Fruit fly (Drosophila melanogaster) whole organism, embryonic: Measurements from ENCODE around the gene Or82a.

Experiments used
- Adf1 ChIP-seq: fragments of 200-800 bp; sonication (Bioruptor generic); IDR thresholded peaks from 2 replicates; pipeline ENCODE4 v1.3.6; 2022; ENCODE audit warnings: missing biosample characterization, missing genetic modification characterization
- CG10366 ChIP-seq: fragments of 200-800 bp; sonication (Bioruptor generic); IDR thresholded peaks from 2 replicates; pipeline ENCODE4 v1.3.6; 2022; ENCODE audit warnings: missing biosample characterization, missing genetic modification characterization
- CG10543 ChIP-seq: fragments of 200-800 bp; sonication (Bioruptor generic); optimal IDR thresholded peaks from 3 replicates; lab custom pipeline; 2017; ENCODE audit warnings: missing biosample characterization, mild to moderate bottlenecking, missing genetic modification characterization, moderate library complexity
- CG10565 ChIP-seq: fragments of 200-800 bp; sonication (Bioruptor generic); optimal IDR thresholded peaks from 3 replicates; lab custom pipeline; 2016; ENCODE audit warnings: missing biosample characterization, mild to moderate bottlenecking, missing genetic modification characterization
- CG11456 ChIP-seq: fragments of 200-800 bp; sonication (Bioruptor generic); IDR thresholded peaks from 3 replicates; pipeline ENCODE4 v1.3.6; 2022; ENCODE audit warnings: missing biosample characterization, missing genetic modification characterization
- CG12744 ChIP-seq: fragments of 200-800 bp; sonication (Bioruptor generic); optimal IDR thresholded peaks from 2 replicates; lab custom pipeline; 2016; ENCODE audit warnings: missing biosample characterization, missing genetic modification characterization
- CG13894 ChIP-seq: fragments of 200-800 bp; sonication (Bioruptor generic); optimal IDR thresholded peaks from 3 replicates; lab custom pipeline; 2018; ENCODE audit warnings: missing biosample characterization, mild to moderate bottlenecking, missing genetic modification characterization, moderate library complexity
- CG16815 ChIP-seq: fragments of 200-800 bp; sonication (Bioruptor generic); optimal IDR thresholded peaks from 3 replicates; lab custom pipeline; 2017; ENCODE audit warnings: missing biosample characterization, mild to moderate bottlenecking, missing genetic modification characterization
- CG18764 ChIP-seq: fragments of 200-800 bp; sonication (Bioruptor generic); optimal IDR thresholded peaks from 3 replicates; lab custom pipeline; 2016; ENCODE audit warnings: missing biosample characterization, missing genetic modification characterization
- CG2199 ChIP-seq: fragments of 200-800 bp; sonication (Bioruptor generic); IDR thresholded peaks from 3 replicates; pipeline ENCODE4 v1.3.6; 2022; ENCODE audit warnings: missing biosample characterization, missing genetic modification characterization
- CG2889 ChIP-seq: fragments of 200-800 bp; sonication (Bioruptor generic); IDR thresholded peaks from 3 replicates; pipeline ENCODE4 v1.3.6; 2022; ENCODE audit warnings: missing biosample characterization, missing genetic modification characterization
- CG6175 ChIP-seq: fragments of 200-800 bp; sonication (Bioruptor generic); IDR thresholded peaks from 3 replicates; pipeline ENCODE4 v1.3.6; 2022; ENCODE audit warnings: missing biosample characterization, missing genetic modification characterization
- CG8290 ChIP-seq, 3 experiments: fragments of 200-800 bp; sonication (Bioruptor generic); optimal IDR thresholded peaks; 2 replicates each; lab custom pipeline; 2016 to 2019; ENCODE audit warnings: missing biosample characterization in 3 of 3, missing genetic modification characterization in 3 of 3, mild to moderate bottlenecking in 2 of 3, moderate library complexity in 1 of 3
- CG8765 ChIP-seq: fragments of 200-800 bp; sonication (Bioruptor generic); IDR thresholded peaks from 2 replicates; pipeline ENCODE4 v1.3.6; 2022; ENCODE audit warnings: missing biosample characterization, missing genetic modification characterization
- CG9215 ChIP-seq: fragments of 200-800 bp; sonication (Bioruptor generic); IDR thresholded peaks from 2 replicates; pipeline ENCODE4 v1.3.6; 2022; ENCODE audit warnings: missing biosample characterization, missing genetic modification characterization
- CG9932 ChIP-seq: fragments of 200-800 bp; sonication (Bioruptor generic); IDR thresholded peaks from 2 replicates; pipeline ENCODE4 v1.3.6; 2022; ENCODE audit warnings: missing biosample characterization, missing genetic modification characterization
- Deaf1 ChIP-seq: fragments of 200-800 bp; optimal IDR thresholded peaks from 3 replicates; lab custom pipeline; 2019; ENCODE audit warnings: missing biosample characterization, mild to moderate bottlenecking, missing genetic modification characterization, moderate library complexity
- E2f2 ChIP-seq: fragments of 200-800 bp; sonication (Bioruptor generic); IDR thresholded peaks from 2 replicates; pipeline ENCODE4 v1.3.6; 2022; ENCODE audit warnings: missing biosample characterization, missing genetic modification characterization
- ERR ChIP-seq: fragments of 200-800 bp; sonication (Bioruptor generic); optimal IDR thresholded peaks from 2 replicates; lab custom pipeline; 2016; ENCODE audit warnings: missing biosample characterization, missing genetic modification characterization
- Fer1 ChIP-seq: fragments of 200-800 bp; sonication (Bioruptor generic); optimal IDR thresholded peaks from 2 replicates; lab custom pipeline; 2017; ENCODE audit warnings: missing biosample characterization, mild to moderate bottlenecking, missing genetic modification characterization
- Gug ChIP-seq: fragments of 200-800 bp; sonication (Bioruptor generic); IDR thresholded peaks from 4 replicates; pipeline ENCODE4 v1.3.6; 2022; ENCODE audit warnings: missing biosample characterization, missing genetic modification characterization
- Hr51 ChIP-seq, 2 experiments: fragments of 200-800 bp; sonication (Bioruptor generic); optimal IDR thresholded peaks; 2 replicates in 1 of 2; 3 replicates in 1 of 2; lab custom pipeline; 2016 to 2018; ENCODE audit warnings: missing biosample characterization in 2 of 2, missing genetic modification characterization in 2 of 2, mild to moderate bottlenecking in 1 of 2, moderate library complexity in 1 of 2
- Med ChIP-seq: fragments of 200-800 bp; sonication (Bioruptor generic); peaks from one replicate; lab custom pipeline; 2016; ENCODE audit warnings: missing biosample characterization, missing genetic modification characterization, mild to moderate bottlenecking, inconsistent platforms, moderate library complexity
- NC2α ChIP-seq: fragments of 200-800 bp; sonication (Bioruptor generic); optimal IDR thresholded peaks from 2 replicates; lab custom pipeline; 2016; ENCODE audit warnings: missing biosample characterization, missing genetic modification characterization
- Poxn ChIP-seq: fragments of 200-800 bp; sonication (Bioruptor generic); IDR thresholded peaks from 2 replicates; pipeline ENCODE4 v1.3.6; 2022; ENCODE audit warnings: missing biosample characterization, missing genetic modification characterization
- Trl ChIP-seq, 3 experiments: fragments of >200 bp in 2 of 3; fragments of 200-800 bp in 1 of 3; sonication (Bioruptor generic) in 1 of 3; optimal IDR thresholded peaks; 2 replicates in 1 of 3; 3 replicates in 2 of 3; lab custom pipeline; 2016 to 2017; ENCODE audit warnings: missing biosample characterization in 1 of 3, missing genetic modification characterization in 1 of 3
- abd-A ChIP-seq: fragments of 200-800 bp; sonication (Bioruptor generic); optimal IDR thresholded peaks from 3 replicates; lab custom pipeline; 2019; ENCODE audit warnings: missing biosample characterization, mild to moderate bottlenecking, missing genetic modification characterization, moderate library complexity
- chinmo ChIP-seq: fragments of 200-800 bp; sonication (Bioruptor generic); IDR thresholded peaks from 4 replicates; pipeline ENCODE4 v1.3.6; 2022; ENCODE audit warnings: missing biosample characterization, missing genetic modification characterization; ENCODE audit not compliant: partially characterized antibody
- crol ChIP-seq: fragments of 200-800 bp; sonication (Bioruptor generic); IDR thresholded peaks from 2 replicates; pipeline ENCODE4 v1.3.6; 2022; ENCODE audit warnings: missing biosample characterization, missing genetic modification characterization
- crp ChIP-seq, 2 experiments: fragments of 200-800 bp; sonication (Bioruptor generic); optimal IDR thresholded peaks; 2 replicates in 1 of 2; 3 replicates in 1 of 2; lab custom pipeline; 2017; ENCODE audit warnings: missing biosample characterization in 2 of 2, missing genetic modification characterization in 2 of 2, mild to moderate bottlenecking in 1 of 2, moderate library complexity in 1 of 2
- ewg ChIP-seq: fragments of 200-800 bp; sonication (Bioruptor generic); optimal IDR thresholded peaks from 3 replicates; lab custom pipeline; 2017; ENCODE audit warnings: mild to moderate bottlenecking, missing biosample characterization, missing genetic modification reagents, missing genetic modification characterization
- grn ChIP-seq: fragments of 200-800 bp; sonication (Bioruptor generic); optimal IDR thresholded peaks from 3 replicates; lab custom pipeline; 2017; ENCODE audit warnings: missing biosample characterization, missing genetic modification characterization
- kah ChIP-seq: fragments of 200-800 bp; sonication (Bioruptor generic); optimal IDR thresholded peaks from 2 replicates; lab custom pipeline; 2018; ENCODE audit warnings: missing biosample characterization, mild to moderate bottlenecking, missing genetic modification characterization
- lab ChIP-seq: fragments of 200-800 bp; sonication (Bioruptor generic); optimal IDR thresholded peaks from 3 replicates; lab custom pipeline; 2017; ENCODE audit warnings: missing biosample characterization, missing genetic modification characterization, mild to moderate bottlenecking, moderate library complexity, missing genetic modification reagents
- onecut ChIP-seq: fragments of 200-800 bp; sonication (Bioruptor generic); IDR thresholded peaks from 2 replicates; pipeline ENCODE4 v1.3.6; 2022; ENCODE audit warnings: missing biosample characterization, missing genetic modification characterization
- pfk ChIP-seq: fragments of 200-800 bp; sonication (Bioruptor generic); optimal IDR thresholded peaks from 2 replicates; lab custom pipeline; 2018; ENCODE audit warnings: missing biosample characterization, mild to moderate bottlenecking, missing genetic modification characterization, moderate library complexity
- pho ChIP-seq: fragments of 200-800 bp; sonication (Bioruptor generic); optimal IDR thresholded peaks from 2 replicates; lab custom pipeline; 2016; ENCODE audit warnings: missing biosample characterization, missing genetic modification characterization
- pros ChIP-seq: fragments of 200-800 bp; sonication (Bioruptor generic); optimal IDR thresholded peaks from 3 replicates; lab custom pipeline; 2019; ENCODE audit warnings: missing biosample characterization, mild to moderate bottlenecking, missing genetic modification characterization, moderate library complexity
- pzg ChIP-seq: fragments of 200-800 bp; sonication (Bioruptor generic); optimal IDR thresholded peaks from 3 replicates; lab custom pipeline; 2018; ENCODE audit warnings: missing biosample characterization, mild to moderate bottlenecking, missing genetic modification characterization, moderate library complexity
- sens ChIP-seq: fragments of 200-800 bp; sonication (Bioruptor generic); peaks from one replicate; lab custom pipeline; 2016; ENCODE audit warnings: missing biosample characterization, missing genetic modification characterization
- so ChIP-seq: fragments of 200-800 bp; sonication (Bioruptor generic); IDR thresholded peaks from 3 replicates; pipeline ENCODE4 v1.3.6; 2022; ENCODE audit warnings: missing biosample characterization, missing genetic modification characterization
- sqz ChIP-seq: fragments of 200-800 bp; sonication (Bioruptor generic); optimal IDR thresholded peaks from 3 replicates; lab custom pipeline; 2018; ENCODE audit warnings: missing biosample characterization, mild to moderate bottlenecking, missing genetic modification characterization
- tll ChIP-seq, 2 experiments: fragments of 200-800 bp in 1 of 2; fragments of >200 bp in 1 of 2; sonication (Bioruptor generic) in 1 of 2; optimal IDR thresholded peaks; 2 replicates each; lab custom pipeline; 2017 to 2019; ENCODE audit warnings: missing biosample characterization in 2 of 2, missing genetic modification characterization in 2 of 2, mild to moderate bottlenecking in 1 of 2, moderate library complexity in 1 of 2
- tna ChIP-seq: fragments of 200-800 bp; sonication (Bioruptor generic); IDR thresholded peaks from 2 replicates; pipeline ENCODE4 v1.3.6; 2022; ENCODE audit warnings: missing biosample characterization, missing genetic modification characterization; ENCODE audit not compliant: partially characterized antibody
- wek ChIP-seq: fragments of 200-800 bp; sonication (Bioruptor generic); optimal IDR thresholded peaks from 3 replicates; lab custom pipeline; 2018; ENCODE audit warnings: missing biosample characterization, mild to moderate bottlenecking, missing genetic modification characterization, moderate library complexity
- z ChIP-seq: fragments of 200-800 bp; sonication (Bioruptor generic); IDR thresholded peaks from 3 replicates; pipeline ENCODE4 v1.3.6; 2022; ENCODE audit warnings: missing biosample characterization, missing genetic modification characterization
- zen2 ChIP-seq: fragments of 200-800 bp; sonication (Bioruptor generic); IDR thresholded peaks from 3 replicates; pipeline ENCODE4 v1.3.6; 2022; ENCODE audit warnings: missing biosample characterization, missing genetic modification characterization; ENCODE audit not compliant: partially characterized antibody

The Or82a gene

dm6 chr3R:4281119-4281861 lies 24.5 kb downstream of the Or82a start:
- peak; percentile 9 for TF ChIP-seq sqz
- no peak for TF ChIP-seq CG2889
- TF ChIP-seq abd-A (tag; lab: Kevin White, UChicago) = peak; percentile 53
- TF ChIP-seq Adf1 (GFP tag; lab: Robert Waterston, UW) = peak; percentile 78
- TF ChIP-seq Trl (optimal IDR thresholded peaks at IDR 0.05; lab: Kevin White, UChicago) = peak; percentile 39 to 69
- TF ChIP-seq Trl (GFP tag; optimal IDR thresholded peaks at IDR 0.05; lab: Kevin White, UChicago) = no peak
- TF ChIP-seq CG10543 = peak; percentile 9
- TF ChIP-seq pzg (GFP tag; lab: Kevin White, UChicago) = peak; percentile 7
- TF ChIP-seq CG8765 = no peak
- peak; percentile 34 for TF ChIP-seq pfk (GFP tag; lab: Kevin White, UChicago)
- TF ChIP-seq tll (GFP tag; optimal IDR thresholded peaks at IDR 0.05; lab: Kevin White, UChicago) = peak in 1 of 2 experiments; percentile 79
- TF ChIP-seq ERR = peak; percentile 25
- TF ChIP-seq crol = peak; percentile 12; the same call in 1 of the 2 replicates
- TF ChIP-seq Fer1 (GFP tag; lab: Kevin White, UChicago) = peak; percentile 10
- TF ChIP-seq crp (GFP tag; optimal IDR thresholded peaks at IDR 0.05; lab: Kevin White, UChicago) = no peak
- TF ChIP-seq Deaf1 (tag; lab: Kevin White, UChicago) = peak; percentile 96
- no peak for TF ChIP-seq NC2α (GFP tag; lab: Kevin White, UChicago)
- TF ChIP-seq z (GFP tag; lab: Robert Waterston, UW) = peak; percentile 86
- TF ChIP-seq onecut (GFP tag; lab: Robert Waterston, UW) = peak; percentile 93
- TF ChIP-seq E2f2 (GFP tag; lab: Robert Waterston, UW) = 0 out of 2 replicates have a peak, but pooled peaks have one; percentile 13
- TF ChIP-seq Poxn = no peak
- no peak for TF ChIP-seq Gug
- peak; percentile 46 for TF ChIP-seq ewg (GFP tag; lab: Kevin White, UChicago)
- peak in 1 of 2 experiments; percentile 66 for TF ChIP-seq Hr51 (GFP tag; optimal IDR thresholded peaks at IDR 0.05; lab: Kevin White, UChicago)
- no peak for TF ChIP-seq CG10565 (GFP tag; lab: Kevin White, UChicago)
- TF ChIP-seq grn = peak; percentile 16
- TF ChIP-seq Med = peak; percentile 63
- TF ChIP-seq CG10366 = no peak
- peak; percentile 8; the same call in 1 of the 2 replicates for TF ChIP-seq tna (GFP tag; lab: Robert Waterston, UW)
- TF ChIP-seq chinmo (GFP tag; lab: Robert Waterston, UW) = 0 out of 4 replicates have a peak, but pooled peaks have one; percentile 47
- 0 out of 2 replicates have a peak, but pooled peaks have one; percentile 17 for TF ChIP-seq CG9932
- TF ChIP-seq kah (GFP tag; lab: Kevin White, UChicago) = no peak
- no peak for TF ChIP-seq CG8290 (GFP tag; optimal IDR thresholded peaks at IDR 0.05; lab: Kevin White, UChicago)
- TF ChIP-seq CG8290 (tag; optimal IDR thresholded peaks at IDR 0.05; lab: Kevin White, UChicago) = peak in 1 of 2 experiments; percentile 38
- peak; percentile 68 for TF ChIP-seq sens (GFP tag; lab: Kevin White, UChicago)
- 0 out of 2 replicates have a peak, but pooled peaks have one; percentile 4 for TF ChIP-seq CG9215 (GFP tag; lab: Robert Waterston, UW)
- no peak for TF ChIP-seq CG16815 (GFP tag; lab: Kevin White, UChicago)
- 0 out of 3 replicates have a peak, but pooled peaks have one; percentile 31 for TF ChIP-seq zen2 (GFP tag; lab: Robert Waterston, UW)
- peak; percentile 34 for TF ChIP-seq pros
- peak; percentile 41 for TF ChIP-seq lab (GFP tag; lab: Kevin White, UChicago)
- no peak for TF ChIP-seq wek (GFP tag; lab: Kevin White, UChicago)
- 0 out of 3 replicates have a peak, but pooled peaks have one; percentile 32 for TF ChIP-seq CG6175 (GFP tag; lab: Robert Waterston, UW)
- no peak for TF ChIP-seq CG18764 (GFP tag; lab: Kevin White, UChicago)
- 0 out of 3 replicates have a peak, but pooled peaks have one; percentile 49 for TF ChIP-seq CG11456 (GFP tag; lab: Robert Waterston, UW)
- TF ChIP-seq so (GFP tag; lab: Robert Waterston, UW) = 0 out of 3 replicates have a peak, but pooled peaks have one; percentile 21
- peak; percentile 18 for TF ChIP-seq CG12744 (GFP tag; lab: Kevin White, UChicago)
- TF ChIP-seq pho (GFP tag; lab: Kevin White, UChicago) = no peak
- peak; percentile 58 for TF ChIP-seq CG13894 (tag; lab: Kevin White, UChicago)
- TF ChIP-seq CG2199 (GFP tag; lab: Robert Waterston, UW) = 0 out of 3 replicates have a peak, but pooled peaks have one; percentile 45
